Worm (Caenorhabditis elegans) whole organism, L3 larva: ENCODE results near the gene F36H12.9.
A peak's percentile ranks its signal among the peaks of the same experiment; 100 is the strongest.
"Not testable (repeated sequence)": the region's sequence is repeated elsewhere in the genome, so short reads cannot be mapped to it uniquely, and the experiment has no call there.

Experiments
- R02D3.7 ChIP-seq: fragments of 150-350 bp; optimal IDR thresholded peaks from 2 replicates; lab custom pipeline; 2014; ENCODE audit warnings: missing biosample characterization, missing genetic modification characterization
- ZK546.5 ChIP-seq: sonication (generic microtip); optimal IDR thresholded peaks from 2 replicates; lab custom pipeline; 2017; ENCODE audit warnings: missing biosample characterization, missing genetic modification characterization
- aly-2 ChIP-seq: fragments of 150-350 bp; optimal IDR thresholded peaks from 2 replicates; lab custom pipeline; 2014; ENCODE audit warnings: missing biosample characterization, missing genetic modification characterization
- ama-1 ChIP-seq: fragments of 150-350 bp; optimal IDR thresholded peaks from 2 replicates; lab custom pipeline; 2018
- ceh-16 ChIP-seq: sonication (generic microtip); optimal IDR thresholded peaks from 2 replicates; lab custom pipeline; 2017; ENCODE audit warnings: missing biosample characterization, missing genetic modification characterization
- ceh-28 ChIP-seq: fragments of 150-350 bp; optimal IDR thresholded peaks from 2 replicates; lab custom pipeline; 2014; ENCODE audit warnings: missing biosample characterization, missing genetic modification reagents, missing genetic modification characterization
- ceh-82 ChIP-seq: fragments of 150-350 bp; optimal IDR thresholded peaks from 2 replicates; lab custom pipeline; 2014; ENCODE audit warnings: missing biosample characterization, missing genetic modification characterization
- daf-12 ChIP-seq: fragments of 150-350 bp; optimal IDR thresholded peaks from 2 replicates; lab custom pipeline; 2014; ENCODE audit warnings: missing biosample characterization, missing genetic modification reagents, missing genetic modification characterization
- egl-27 ChIP-seq: sonication (generic microtip); optimal IDR thresholded peaks from 4 replicates; lab custom pipeline; 2017; ENCODE audit warnings: missing biosample characterization, missing genetic modification reagents, missing genetic modification characterization
- egl-5 ChIP-seq: fragments of 150-350 bp; optimal IDR thresholded peaks from 2 replicates; lab custom pipeline; 2017; ENCODE audit warnings: missing biosample characterization, missing genetic modification reagents, missing genetic modification characterization, inconsistent platforms
- elt-1 ChIP-seq: fragments of 150-350 bp; optimal IDR thresholded peaks from 2 replicates; lab custom pipeline; 2014; ENCODE audit warnings: missing biosample characterization, missing genetic modification characterization
- elt-2 ChIP-seq: sonication (generic microtip); optimal IDR thresholded peaks from 2 replicates; lab custom pipeline; 2016; ENCODE audit warnings: missing genetic modification reagents, mild to moderate bottlenecking, missing genetic modification characterization, missing compliant biosample characterization
- elt-3 ChIP-seq, 3 experiments: fragments of 150-350 bp in 1 of 3; sonication (generic microtip) in 2 of 3; optimal IDR thresholded peaks; 2 replicates in 2 of 3; 4 replicates in 1 of 3; lab custom pipeline; 2014 to 2017; ENCODE audit warnings: missing biosample characterization in 3 of 3, missing genetic modification characterization in 3 of 3
- eor-1 ChIP-seq, 2 experiments: fragments of 150-350 bp; optimal IDR thresholded peaks; 2 replicates each; lab custom pipeline; 2014 to 2018; ENCODE audit warnings: missing biosample characterization in 2 of 2, missing genetic modification characterization in 2 of 2
- fkh-10 ChIP-seq: sonication (generic microtip); optimal IDR thresholded peaks from 2 replicates; lab custom pipeline; 2017; ENCODE audit warnings: missing biosample characterization, missing genetic modification reagents, missing genetic modification characterization
- fkh-2 ChIP-seq: fragments of 150-350 bp; optimal IDR thresholded peaks from 2 replicates; lab custom pipeline; 2014; ENCODE audit warnings: missing biosample characterization, missing genetic modification reagents, missing genetic modification characterization
- hmg-11 ChIP-seq: sonication (generic microtip); optimal IDR thresholded peaks from 2 replicates; lab custom pipeline; 2016; ENCODE audit warnings: missing genetic modification characterization, missing compliant biosample characterization
- jun-1 ChIP-seq: fragments of 150-350 bp; optimal IDR thresholded peaks from 2 replicates; lab custom pipeline; 2014; ENCODE audit warnings: missing biosample characterization, missing genetic modification reagents, missing genetic modification characterization
- lin-15B ChIP-seq: fragments of 150-350 bp; optimal IDR thresholded peaks from 2 replicates; lab custom pipeline; 2014; ENCODE audit warnings: missing biosample characterization, missing genetic modification characterization
- lin-39 ChIP-seq: fragments of 150-350 bp; optimal IDR thresholded peaks from 2 replicates; lab custom pipeline; 2018; ENCODE audit warnings: missing biosample characterization, missing genetic modification reagents, missing genetic modification characterization
- lsy-12 ChIP-seq: sonication (generic microtip); optimal IDR thresholded peaks from 2 replicates; lab custom pipeline; 2016; ENCODE audit warnings: mild to moderate bottlenecking, missing genetic modification characterization, missing compliant biosample characterization
- mdl-1 ChIP-seq: fragments of 150-350 bp; optimal IDR thresholded peaks from 2 replicates; lab custom pipeline; 2014; ENCODE audit warnings: missing biosample characterization, missing genetic modification characterization
- mml-1 ChIP-seq: fragments of 150-350 bp; sonication (generic microtip); optimal IDR thresholded peaks from 3 replicates; lab custom pipeline; 2014; ENCODE audit warnings: missing biosample characterization, missing genetic modification characterization
- nfya-1 ChIP-seq: sonication (generic microtip); optimal IDR thresholded peaks from 2 replicates; lab custom pipeline; 2017; ENCODE audit warnings: missing genetic modification characterization, mild to moderate bottlenecking, missing compliant biosample characterization, antibody characterized with exemption, moderate library complexity; ENCODE audit not compliant: insufficient read depth
- nhr-11 ChIP-seq: fragments of 150-350 bp; optimal IDR thresholded peaks from 2 replicates; lab custom pipeline; 2014; ENCODE audit warnings: missing biosample characterization, missing genetic modification characterization
- nhr-12 ChIP-seq: fragments of 150-350 bp; optimal IDR thresholded peaks from 2 replicates; lab custom pipeline; 2014; ENCODE audit warnings: missing biosample characterization, missing genetic modification characterization
- nhr-237 ChIP-seq: fragments of 150-350 bp; optimal IDR thresholded peaks from 2 replicates; lab custom pipeline; 2014; ENCODE audit warnings: missing biosample characterization, missing genetic modification characterization
- nhr-25 ChIP-seq: sonication (generic microtip); optimal IDR thresholded peaks from 2 replicates; lab custom pipeline; 2017; ENCODE audit warnings: missing biosample characterization, missing genetic modification characterization
- nhr-28 ChIP-seq: fragments of 150-350 bp; optimal IDR thresholded peaks from 2 replicates; lab custom pipeline; 2014; ENCODE audit warnings: missing biosample characterization, missing genetic modification characterization
- nhr-43 ChIP-seq: sonication (generic microtip); optimal IDR thresholded peaks from 2 replicates; lab custom pipeline; 2016; ENCODE audit warnings: mild to moderate bottlenecking, missing genetic modification characterization, missing compliant biosample characterization; ENCODE audit not compliant: poor library complexity, severe bottlenecking
- nhr-76 ChIP-seq: fragments of 150-350 bp; sonication (generic microtip); optimal IDR thresholded peaks from 5 replicates; lab custom pipeline; 2014; ENCODE audit warnings: missing biosample characterization, missing genetic modification characterization
- nhr-77 ChIP-seq: fragments of 150-350 bp; optimal IDR thresholded peaks from 2 replicates; lab custom pipeline; 2014; ENCODE audit warnings: missing biosample characterization, missing genetic modification characterization
- pha-4 ChIP-seq: fragments of 150-350 bp; optimal IDR thresholded peaks from 2 replicates; lab custom pipeline; 2014; ENCODE audit warnings: missing biosample characterization, missing genetic modification reagents, missing genetic modification characterization
- pqm-1 ChIP-seq: fragments of 150-350 bp; optimal IDR thresholded peaks from 2 replicates; lab custom pipeline; 2017; ENCODE audit warnings: missing biosample characterization, missing genetic modification characterization, inconsistent platforms
- sea-2 ChIP-seq: fragments of 150-350 bp; sonication (generic microtip); optimal IDR thresholded peaks from 4 replicates; lab custom pipeline; 2014; ENCODE audit warnings: missing biosample characterization, missing genetic modification reagents, missing genetic modification characterization
- snpc-4 ChIP-seq: fragments of 150-350 bp; optimal IDR thresholded peaks from 2 replicates; lab custom pipeline; 2014; ENCODE audit warnings: missing biosample characterization, missing genetic modification characterization
- tbx-2 ChIP-seq: sonication (generic microtip); optimal IDR thresholded peaks from 2 replicates; lab custom pipeline; 2016; ENCODE audit warnings: mild to moderate bottlenecking, missing genetic modification characterization, missing compliant biosample characterization
- unc-39 ChIP-seq: sonication (generic microtip); optimal IDR thresholded peaks from 4 replicates; lab custom pipeline; 2017; ENCODE audit warnings: missing biosample characterization, missing genetic modification characterization
- unc-62 ChIP-seq: fragments of 150-350 bp; sonication (generic microtip); optimal IDR thresholded peaks from 4 replicates; lab custom pipeline; 2014; ENCODE audit warnings: missing biosample characterization, missing genetic modification reagents, missing genetic modification characterization
- zag-1 ChIP-seq: fragments of 150-350 bp; optimal IDR thresholded peaks from 2 replicates; lab custom pipeline; 2014; ENCODE audit warnings: missing biosample characterization, missing genetic modification characterization
- ztf-4 ChIP-seq: fragments of 150-350 bp; optimal IDR thresholded peaks from 2 replicates; lab custom pipeline; 2014; ENCODE audit warnings: missing biosample characterization, missing genetic modification characterization

Gene F36H12.9

ce11 chrIV:5256731-5257130 lies at the start of gene F36H12.9:
Gene F36H12.9 (plus strand): TSS chrIV:5257031.
- not testable (repeated sequence) for TF ChIP-seq nhr-237; ztf-4 (tag; lab: Kevin White, UChicago); fkh-10 (GFP tag; lab: Kevin White, UChicago)
- TF ChIP-seq, all 47 proteins: peak for 0; not testable (repeated sequence) for 47

ce11 chrIV:5209390-5209789 lies 47.4 kb upstream of the F36H12.9 start, which contains the start of the genes Y59E9AL.36 and nbet-1:
Gene Y59E9AL.36 (minus strand): TSS chrIV:5209481.
Gene nbet-1 (plus strand): TSS chrIV:5209501.
- peak; percentile 62 for TF ChIP-seq nhr-25
- no peak for TF ChIP-seq mdl-1 (tag; lab: Kevin White, UChicago)
- TF ChIP-seq pha-4, result peak; percentile 86
- peak; percentile 48 for TF ChIP-seq lsy-12
- TF ChIP-seq jun-1 (tag; lab: Kevin White, UChicago), result peak; percentile 51
- no peak for TF ChIP-seq fkh-10 (GFP tag; lab: Kevin White, UChicago)
- no peak for TF ChIP-seq aly-2
- TF ChIP-seq fkh-2 (tag; lab: Kevin White, UChicago), result peak; percentile 58
- TF ChIP-seq egl-27 (tag; lab: Kevin White, UChicago), result no peak
- TF ChIP-seq nhr-77 (tag; lab: Kevin White, UChicago), result peak; percentile 63
- peak; percentile 97 for TF ChIP-seq R02D3.7
- TF ChIP-seq lin-39 (tag; lab: Kevin White, UChicago), result peak; percentile 63
- TF ChIP-seq lin-15B (tag; lab: Kevin White, UChicago), result peak; percentile 96
- no peak for TF ChIP-seq unc-39 (tag; lab: Kevin White, UChicago)
- TF ChIP-seq nfya-1 (tag; lab: Kevin White, UChicago), result peak; percentile 77
- TF ChIP-seq snpc-4 (tag; lab: Kevin White, UChicago), result peak; percentile 84
- TF ChIP-seq ceh-28, result peak; percentile 65
- peak; percentile 94 for TF ChIP-seq egl-5 (tag; lab: Kevin White, UChicago)
- peak; percentile 17 for TF ChIP-seq pqm-1
- TF ChIP-seq elt-3 (tag; optimal IDR thresholded peaks at IDR 0.05; lab: Kevin White, UChicago), result no peak
- TF ChIP-seq nhr-11, result peak; percentile 69
- no peak for TF ChIP-seq nhr-237
- TF ChIP-seq tbx-2 (tag; lab: Kevin White, UChicago), result no peak
- peak; percentile 24 for TF ChIP-seq nhr-43 (tag; lab: Kevin White, UChicago)
- peak; percentile 46 for TF ChIP-seq elt-2 (tag; lab: Kevin White, UChicago)
- TF ChIP-seq hmg-11, result peak; percentile 91
- TF ChIP-seq, all 47 proteins: peak for 18

- no peak for TF ChIP-seq hmg-11
- TF ChIP-seq mml-1 (tag; lab: Kevin White, UChicago), result no peak
- no peak for TF ChIP-seq egl-5 (tag; lab: Kevin White, UChicago)
- no peak for TF ChIP-seq nhr-12
- no peak for TF ChIP-seq elt-1
- TF ChIP-seq eor-1 (tag; optimal IDR thresholded peaks at IDR 0.05; lab: Kevin White, UChicago), result no peak
- TF ChIP-seq ceh-82 (tag; lab: Kevin White, UChicago), result no peak
- TF ChIP-seq fkh-2 (tag; lab: Kevin White, UChicago), result no peak
- no peak for TF ChIP-seq sea-2 (GFP tag; lab: Kevin White, UChicago)
- no peak for TF ChIP-seq ZK546.5 (tag; lab: Kevin White, UChicago)
- no peak for TF ChIP-seq nhr-76 (tag; lab: Kevin White, UChicago)
- TF ChIP-seq unc-39 (tag; lab: Kevin White, UChicago), result no peak
- no peak for TF ChIP-seq nhr-77 (tag; lab: Kevin White, UChicago)
- no peak for TF ChIP-seq lsy-12
Measured at ce11 chrIV:5210606-5211005, 46.2 kb upstream of the F36H12.9 start.

DNA sequence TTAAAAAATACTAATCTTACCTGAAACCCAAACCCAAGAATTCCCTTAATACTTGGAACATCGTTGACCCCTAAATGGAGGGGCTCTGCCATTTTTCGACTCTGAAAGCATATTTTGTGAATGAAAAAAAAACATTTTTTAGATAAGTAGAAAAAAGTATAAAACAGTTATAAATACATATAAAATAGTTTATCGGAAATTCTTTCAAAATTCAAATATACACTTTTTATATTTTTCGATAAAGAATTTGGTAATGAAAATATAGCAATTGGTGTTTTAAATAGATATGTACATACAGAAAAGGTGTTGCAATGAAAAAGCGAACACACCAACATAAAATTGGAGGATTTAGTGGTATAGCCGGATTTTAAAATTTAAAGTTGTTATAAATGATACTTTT lies 41.7 kb upstream of the F36H12.9 start, which contains the start of gene Y59E9AL.4:
Gene Y59E9AL.4, minus strand, starts transcription at position 101 of the 400 bp plus-strand sequence.
- no peak for TF ChIP-seq egl-27 (tag; lab: Kevin White, UChicago)
- TF ChIP-seq sea-2 (GFP tag; lab: Kevin White, UChicago), result no peak
- no peak for TF ChIP-seq nhr-77 (tag; lab: Kevin White, UChicago)
- no peak for TF ChIP-seq ceh-16 (tag; lab: Kevin White, UChicago)
- no peak for TF ChIP-seq nhr-25
- TF ChIP-seq nhr-12, result no peak
- no peak for TF ChIP-seq nhr-28 (tag; lab: Kevin White, UChicago)
- TF ChIP-seq fkh-2 (tag; lab: Kevin White, UChicago), result no peak
- TF ChIP-seq pqm-1, result no peak
- TF ChIP-seq fkh-10 (GFP tag; lab: Kevin White, UChicago), result no peak
- no peak for TF ChIP-seq zag-1 (tag; lab: Kevin White, UChicago)
- no peak for TF ChIP-seq R02D3.7
- TF ChIP-seq daf-12 (tag; lab: Kevin White, UChicago), result no peak
- TF ChIP-seq unc-62, result no peak
- no peak for TF ChIP-seq ama-1 (lab: Kevin White, UChicago)
- TF ChIP-seq nhr-237, result no peak
- no peak for TF ChIP-seq lsy-12
- TF ChIP-seq elt-2 (tag; lab: Kevin White, UChicago), result no peak
- TF ChIP-seq unc-39 (tag; lab: Kevin White, UChicago), result no peak
